Worm (Caenorhabditis elegans): ENCODE data around the gene pssy-2.

ce11 chrIII:13461535-13461934 lies 10.1 kb upstream of the pssy-2 start:
- TF ChIP-seq dpl-1 (GFP tag; optimal IDR thresholded peaks at IDR 0.05): no peak
- TF ChIP-seq zfh-2 (GFP tag; conservative IDR thresholded peaks at IDR 0.05): no peak
- no peak for TF ChIP-seq tbx-9 (tag; optimal IDR thresholded peaks at IDR 0.05; ENCODE audit: borderline replicate concordance)

Measured in whole organism, young adult.